Fruit fly (Drosophila melanogaster) Kc167 (cell line): ENCODE data around the gene CG33061.

Experiments
- Myc ChIP-seq: fragments of >200 bp; optimal IDR thresholded peaks from 2 replicates; lab custom pipeline; 2017; ENCODE audit warnings: missing external identifiers
- Sin3A ChIP-seq: fragments of >200 bp; optimal IDR thresholded peaks from 2 replicates; lab custom pipeline; 2018; ENCODE audit warnings: missing external identifiers
- h ChIP-seq: fragments of >200 bp; optimal IDR thresholded peaks from 3 replicates; lab custom pipeline; 2018; ENCODE audit warnings: missing external identifiers
- insv ChIP-seq: fragments of >200 bp; optimal IDR thresholded peaks from 3 replicates; lab custom pipeline; 2018; ENCODE audit warnings: missing external identifiers
- psq ChIP-seq: fragments of >200 bp; optimal IDR thresholded peaks from 2 replicates; lab custom pipeline; 2017; ENCODE audit warnings: missing external identifiers
- ttk ChIP-seq: sonication (Bioruptor generic); optimal IDR thresholded peaks from 2 replicates; lab custom pipeline; 2017; ENCODE audit warnings: missing external identifiers

The CG33061 gene

dm6 chr3L:16367240-16367639 lies 37.6 kb downstream of the CG33061 start, which contains the start of gene Cpr72Ec:
Gene Cpr72Ec, minus strand, starts transcription at chr3L:16367340.
- TF ChIP-seq ttk (lab: Kevin White, UChicago) = no peak
- no peak for TF ChIP-seq insv (lab: Kevin White, UChicago)
- no peak for TF ChIP-seq Myc (lab: Kevin White, UChicago)
- no peak for TF ChIP-seq h
- TF ChIP-seq psq (lab: Kevin White, UChicago) = no peak
- TF ChIP-seq Sin3A (lab: Kevin White, UChicago) = no peak

- TF ChIP-seq h (no peak), psq (lab: Kevin White, UChicago) (no peak), insv (lab: Kevin White, UChicago) (no peak), Myc (lab: Kevin White, UChicago) (no peak), ttk (lab: Kevin White, UChicago) (no peak), Sin3A (lab: Kevin White, UChicago) (no peak)
These were observed 38.6 kb downstream of the CG33061 start, which contains the start of gene CG4842 for dm6 chr3L:16368199-16368598. Gene CG4842, plus strand, starts transcription at chr3L:16368389.

dm6 chr3L:16369526-16369925 lies 39.9 kb downstream of the CG33061 start, which contains the start of gene CG18814:
Gene CG18814, plus strand, starts transcription at chr3L:16369826.
- TF ChIP-seq Sin3A (lab: Kevin White, UChicago) = no peak
- no peak for TF ChIP-seq ttk (lab: Kevin White, UChicago)
- TF ChIP-seq insv (lab: Kevin White, UChicago) = no peak
- no peak for TF ChIP-seq Myc (lab: Kevin White, UChicago)

- TF ChIP-seq Myc (lab: Kevin White, UChicago) = no peak
- TF ChIP-seq psq (lab: Kevin White, UChicago) = no peak
- no peak for TF ChIP-seq h
- TF ChIP-seq Sin3A (lab: Kevin White, UChicago) = no peak
- no peak for TF ChIP-seq insv (lab: Kevin White, UChicago)
- no peak for TF ChIP-seq ttk (lab: Kevin White, UChicago)
These were observed 48.5 kb downstream of the CG33061 start, which contains the start of gene roq for dm6 chr3L:16377768-16378764. Gene roq, minus strand, starts transcription at chr3L:16378566.

dm6 chr3L:16380770-16381169 lies 51.2 kb downstream of the CG33061 start:
- TF ChIP-seq insv (lab: Kevin White, UChicago) = no peak
